Fruit fly (Drosophila melanogaster): ENCODE measurements around the gene CG13004.

dm6 chrX:16820665-16821064, 14.7 kb downstream of the CG13004 start:
- TF ChIP-seq CG4404 (GFP tag; IDR thresholded peaks at IDR 0.05): no peak
- TF ChIP-seq unpg (GFP tag; optimal IDR thresholded peaks at IDR 0.05): no peak
- no peak for TF ChIP-seq CG17612 (GFP tag; IDR thresholded peaks at IDR 0.05)
- no peak for TF ChIP-seq CG9437 (GFP tag; optimal IDR thresholded peaks at IDR 0.05)
- no peak for TF ChIP-seq CG5180 (GFP tag; optimal IDR thresholded peaks at IDR 0.05)
- TF ChIP-seq CG11247 (GFP tag; IDR thresholded peaks at IDR 0.05): no peak
- no peak for TF ChIP-seq toy (GFP tag; IDR thresholded peaks at IDR 0.05)
- TF ChIP-seq HmgD (GFP tag; optimal IDR thresholded peaks at IDR 0.05): no peak
- no peak for TF ChIP-seq CG42726 (GFP tag; IDR thresholded peaks at IDR 0.05; ENCODE audit: partially characterized antibody)
- no peak for TF ChIP-seq Fer2 (tag; optimal IDR thresholded peaks at IDR 0.05)
- TF ChIP-seq prd (optimal IDR thresholded peaks at IDR 0.05): no peak
- no peak for TF ChIP-seq prd (GFP tag; IDR thresholded peaks at IDR 0.05)
- no peak for TF ChIP-seq CG14710 (tag; optimal IDR thresholded peaks at IDR 0.05)
- TF ChIP-seq CG4360 (GFP tag; IDR thresholded peaks at IDR 0.05): no peak

Data from whole organism, embryonic.